Fruit fly (Drosophila melanogaster): ENCODE results near the gene Wdr81.

DNA sequence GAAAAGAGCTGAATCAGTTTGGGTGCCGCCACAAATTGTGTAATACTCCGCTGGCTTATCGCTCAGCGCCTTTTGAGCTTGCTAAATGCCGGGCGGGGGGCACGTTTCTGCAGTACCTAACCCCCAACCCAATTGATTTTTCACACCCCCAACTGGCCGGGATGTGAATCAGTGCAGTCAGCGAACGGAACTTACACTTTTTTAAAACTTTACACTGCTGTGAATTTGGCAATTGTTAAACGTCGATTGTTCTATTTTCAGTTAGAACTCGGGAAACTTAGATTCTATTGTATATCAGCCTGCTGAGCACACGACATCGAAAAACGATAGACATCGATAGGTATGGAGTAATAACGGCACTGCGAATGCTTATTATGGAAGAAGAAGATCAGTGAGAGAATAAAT, 17.4 kb upstream of the Wdr81 start, which contains the start of gene Tom70:
- TF ChIP-seq usp (GFP tag; optimal IDR thresholded peaks at IDR 0.05) (no peak), CG33213 (GFP tag; optimal IDR thresholded peaks at IDR 0.05) (no peak), Drgx (GFP tag; IDR thresholded peaks at IDR 0.05) (no peak), pnt (GFP tag; optimal IDR thresholded peaks at IDR 0.05) (no peak), odd (GFP tag; optimal IDR thresholded peaks at IDR 0.05) (no peak), Gug (GFP tag; IDR thresholded peaks at IDR 0.05) (no peak), kah (GFP tag; optimal IDR thresholded peaks at IDR 0.05) (no peak)
